Fruit fly (Drosophila melanogaster): ENCODE results near the gene CG12783.

- TF ChIP-seq usp (GFP tag; optimal IDR thresholded peaks at IDR 0.05): no peak
- no peak for TF ChIP-seq Dll (optimal IDR thresholded peaks at IDR 0.05)
- no peak for TF ChIP-seq pan (optimal IDR thresholded peaks at IDR 0.05)
- no peak for TF ChIP-seq CG8478 (optimal IDR thresholded peaks at IDR 0.05)
- no peak for TF ChIP-seq EcR (GFP tag; optimal IDR thresholded peaks at IDR 0.05)
These were observed at the start of gene CG12783 for dm6 chr3R:16613300-16613699.
